Worm (Caenorhabditis elegans) whole organism, L4 larva: ENCODE measurements around the gene ZC196.3.

ENCODE experiments used
- F44E2.7 ChIP-seq: fragments of 200-800 bp; sonication (Bioruptor generic); IDR thresholded peaks from 2 replicates; pipeline ENCODE4 v2.1.2; 2022; ENCODE audit warnings: missing genetic modification characterization, missing compliant biosample characterization
- ZK546.5 ChIP-seq, 2 experiments: sonication (generic microtip); optimal IDR thresholded peaks; 2 replicates each; lab custom pipeline; 2017; ENCODE audit warnings: missing biosample characterization in 2 of 2, missing genetic modification characterization in 2 of 2
- ceh-28 ChIP-seq: fragments of 150-350 bp; optimal IDR thresholded peaks from 2 replicates; lab custom pipeline; 2014; ENCODE audit warnings: missing biosample characterization, missing genetic modification reagents, missing genetic modification characterization
- ceh-82 ChIP-seq: sonication (generic microtip); optimal IDR thresholded peaks from 2 replicates; lab custom pipeline; 2017; ENCODE audit warnings: missing biosample characterization, missing genetic modification characterization
- dpl-1 ChIP-seq: fragments of 150-350 bp; optimal IDR thresholded peaks from 2 replicates; lab custom pipeline; 2014; ENCODE audit warnings: missing biosample characterization, missing genetic modification reagents, missing genetic modification characterization
- hmg-1.1 ChIP-seq: fragments of 200-800 bp; sonication (Bioruptor generic); IDR thresholded peaks from 2 replicates; pipeline ENCODE4 v1.3.6; 2022; ENCODE audit warnings: missing genetic modification reagents, missing genetic modification characterization, missing compliant biosample characterization
- mdl-1 ChIP-seq, 2 experiments: fragments of 150-350 bp in 1 of 2; sonication (generic microtip) in 1 of 2; optimal IDR thresholded peaks; 2 replicates each; lab custom pipeline; 2014 to 2017; ENCODE audit warnings: missing biosample characterization in 2 of 2, missing genetic modification characterization in 2 of 2
- nhr-111 ChIP-seq: fragments of 200-800 bp; sonication (Bioruptor generic); optimal IDR thresholded peaks from 2 replicates; lab custom pipeline; 2018; ENCODE audit warnings: mild to moderate bottlenecking, missing genetic modification characterization, missing compliant biosample characterization
- sdz-12 ChIP-seq: fragments of 200-800 bp; sonication (Bioruptor generic); optimal IDR thresholded peaks from 2 replicates; lab custom pipeline; 2018; ENCODE audit warnings: mild to moderate bottlenecking, missing genetic modification characterization, missing compliant biosample characterization
- skn-1 ChIP-seq: fragments of 150-350 bp; optimal IDR thresholded peaks from 2 replicates; lab custom pipeline; 2014; ENCODE audit warnings: missing biosample characterization, missing genetic modification characterization
- snpc-4 ChIP-seq: fragments of 150-350 bp; optimal IDR thresholded peaks from 2 replicates; lab custom pipeline; 2014; ENCODE audit warnings: missing biosample characterization, missing genetic modification characterization

DNA sequence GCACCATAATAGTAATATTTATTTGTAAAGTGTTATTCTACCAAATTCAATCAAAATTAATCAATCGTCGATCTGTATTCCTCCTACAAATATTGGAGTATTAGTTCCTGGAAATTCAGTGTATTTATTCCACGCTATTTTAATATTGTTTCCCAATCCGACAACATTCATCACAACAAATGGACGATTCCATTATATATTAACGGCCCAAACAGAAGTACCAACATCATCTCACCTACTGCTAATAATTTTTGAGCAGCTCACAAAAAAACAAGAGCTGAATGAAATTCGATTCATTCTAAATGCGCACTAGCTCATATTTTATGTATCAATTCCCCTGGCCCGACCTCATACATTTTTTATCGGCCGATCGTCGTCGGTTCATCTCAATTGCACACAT is 30.6 kb downstream of the ZC196.3 start:
- TF ChIP-seq nhr-111 (GFP tag; lab: Kevin White, UChicago) (no peak), ceh-82 (tag; lab: Kevin White, UChicago) (no peak), skn-1 (tag; lab: Kevin White, UChicago) (no peak), dpl-1 (GFP tag; lab: Kevin White, UChicago) (no peak), F44E2.7 (GFP tag; lab: Robert Waterston, UW) (no peak), ZK546.5 (tag; optimal IDR thresholded peaks at IDR 0.05; lab: Kevin White, UChicago) (no peak), mdl-1 (tag; optimal IDR thresholded peaks at IDR 0.05; lab: Kevin White, UChicago) (no peak), hmg-1.1 (GFP tag; lab: Robert Waterston, UW) (no peak), ceh-28 (tag; lab: Kevin White, UChicago) (no peak), snpc-4 (tag; lab: Kevin White, UChicago) (no peak), sdz-12 (GFP tag; lab: Kevin White, UChicago) (no peak)
